Fruit fly (Drosophila melanogaster): Measurements from ENCODE around the gene AnxB11.
A peak's percentile ranks its signal among the peaks of the same experiment; 100 is the strongest.

The AnxB11 gene

dm6 chrX:16414451-16415368, 7.4 kb downstream of the AnxB11 start, which contains the start of gene Traf-like (continued):
- TF ChIP-seq H15 (GFP tag; IDR thresholded peaks at IDR 0.05) (no peak), repo (GFP tag; optimal IDR thresholded peaks at IDR 0.05) (no peak), CG17186 (GFP tag; optimal IDR thresholded peaks at IDR 0.05) (no peak), disco-r (GFP tag; optimal IDR thresholded peaks at IDR 0.05) (no peak), dimm (GFP tag; IDR thresholded peaks at IDR 0.05) (no peak), CG11560 (tag; IDR thresholded peaks at IDR 0.05) (no peak), odd (GFP tag; optimal IDR thresholded peaks at IDR 0.05) (no peak), CG12391 (tag; optimal IDR thresholded peaks at IDR 0.05) (peak; percentile 38), jing (GFP tag; optimal IDR thresholded peaks at IDR 0.05) (no peak), Oaz (GFP tag; IDR thresholded peaks at IDR 0.05) (no peak), BEAF-32 (GFP tag; optimal IDR thresholded peaks at IDR 0.05) (no peak), CG7928 (GFP tag; optimal IDR thresholded peaks at IDR 0.05) (no peak), Ets97D (GFP tag; optimal IDR thresholded peaks at IDR 0.05) (no peak), Atf-2 (GFP tag; optimal IDR thresholded peaks at IDR 0.05) (no peak), CG10565 (GFP tag; optimal IDR thresholded peaks at IDR 0.05) (no peak), Usf (GFP tag; optimal IDR thresholded peaks at IDR 0.05) (no peak), salm (tag; optimal IDR thresholded peaks at IDR 0.05) (no peak), gsb-n (tag; optimal IDR thresholded peaks at IDR 0.05) (no peak), Hr3 (GFP tag; optimal IDR thresholded peaks at IDR 0.05) (peak; percentile 61), E2f1 (GFP tag; IDR thresholded peaks at IDR 0.05) (peak; percentile 42; the same call in 1 of the 2 replicates), CG10462 (GFP tag; optimal IDR thresholded peaks at IDR 0.05) (no peak), Dip3 (GFP tag; optimal IDR thresholded peaks at IDR 0.05) (no peak), CG12769 (tag; optimal IDR thresholded peaks at IDR 0.05) (no peak), Eip74EF (GFP tag; optimal IDR thresholded peaks at IDR 0.05) (no peak), CrebB (tag; optimal IDR thresholded peaks at IDR 0.05) (no peak), ara (GFP tag; IDR thresholded peaks at IDR 0.05) (no peak), CG6689 (GFP tag; IDR thresholded peaks at IDR 0.05) (0 out of 2 replicates have a peak, but pooled peaks have one; percentile 22), hth (optimal IDR thresholded peaks at IDR 0.05) (no peak), Abd-B (GFP tag; optimal IDR thresholded peaks at IDR 0.05) (no peak), CG18011 (GFP tag; optimal IDR thresholded peaks at IDR 0.05) (no peak), tin (GFP tag; optimal IDR thresholded peaks at IDR 0.05) (no peak), pan (optimal IDR thresholded peaks at IDR 0.05) (no peak), pan (GFP tag; optimal IDR thresholded peaks at IDR 0.05 in 1 of 2, IDR thresholded peaks at IDR 0.05 in 1 of 2) (no peak), CG8924 (tag; optimal IDR thresholded peaks at IDR 0.05) (peak; percentile 22), grau (tag; optimal IDR thresholded peaks at IDR 0.05) (peak; percentile 14), CG15696 (tag; optimal IDR thresholded peaks at IDR 0.05) (no peak), CG32532 (GFP tag; IDR thresholded peaks at IDR 0.05) (peak; percentile 37; the same call in 1 of the 2 replicates), vfl (GFP tag; optimal IDR thresholded peaks at IDR 0.05) (no peak), Dbx (GFP tag; IDR thresholded peaks at IDR 0.05) (no peak), CG13624 (GFP tag; optimal IDR thresholded peaks at IDR 0.05) (no peak), sima (GFP tag; optimal IDR thresholded peaks at IDR 0.05) (no peak), CG30403 (GFP tag; optimal IDR thresholded peaks at IDR 0.05) (peak; percentile 5), HLH4C (GFP tag; IDR thresholded peaks at IDR 0.05; ENCODE audit: partially characterized antibody) (no peak), Rx (GFP tag; IDR thresholded peaks at IDR 0.05) (no peak), Sry-δ (GFP tag; optimal IDR thresholded peaks at IDR 0.05) (no peak), CG18599 (GFP tag; optimal IDR thresholded peaks at IDR 0.05) (peak; percentile 17), CG7745 (tag; optimal IDR thresholded peaks at IDR 0.05) (no peak), Dip2 (GFP tag; IDR thresholded peaks at IDR 0.05) (no peak), CG4730 (GFP tag; IDR thresholded peaks at IDR 0.05) (no peak), CG4360 (GFP tag; IDR thresholded peaks at IDR 0.05) (no peak)

Measured in whole organism, embryonic.